Worm (Caenorhabditis elegans): ENCODE results near the gene M03F8.1.
A peak's percentile ranks its signal among the peaks of the same experiment; 100 is the strongest.

The M03F8.1 gene

DNA sequence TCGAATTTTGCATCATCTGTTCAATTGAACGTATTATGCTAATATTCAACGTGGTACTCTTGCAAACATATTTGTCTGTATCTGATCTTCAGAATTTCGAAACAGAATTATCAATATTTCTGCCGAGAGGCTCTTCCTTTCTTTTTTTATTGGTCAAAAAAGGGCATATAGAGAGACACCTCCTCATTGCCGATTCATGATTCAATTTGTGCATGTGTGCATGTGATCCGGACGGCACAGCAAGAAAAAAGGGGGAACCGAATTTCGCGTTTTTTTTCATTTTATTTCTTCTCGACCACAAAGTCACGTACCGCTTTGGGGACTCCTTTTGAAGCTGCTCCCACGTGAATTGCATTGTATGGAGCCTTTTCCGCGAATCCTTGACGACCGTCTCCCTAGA is 10.3 kb downstream of the M03F8.1 start, which contains the start of gene mcp-1:
Gene mcp-1, plus strand, starts transcription at position 292 of the 400 bp plus-strand sequence.
- TF ChIP-seq nfya-1 (tag; optimal IDR thresholded peaks at IDR 0.05; ENCODE audit: insufficient read depth) (peak; percentile 26), egl-27 (tag; optimal IDR thresholded peaks at IDR 0.05) (no peak), sea-2 (GFP tag; optimal IDR thresholded peaks at IDR 0.05) (no peak), jun-1 (tag; optimal IDR thresholded peaks at IDR 0.05) (no peak), lin-39 (tag; optimal IDR thresholded peaks at IDR 0.05) (no peak), fkh-10 (GFP tag; optimal IDR thresholded peaks at IDR 0.05) (peak; percentile 83), pqm-1 (tag; optimal IDR thresholded peaks at IDR 0.05) (no peak), unc-39 (tag; optimal IDR thresholded peaks at IDR 0.05) (no peak), egl-5 (tag; optimal IDR thresholded peaks at IDR 0.05) (no peak), nhr-237 (tag; optimal IDR thresholded peaks at IDR 0.05) (no peak), daf-12 (tag; optimal IDR thresholded peaks at IDR 0.05) (no peak), nhr-25 (tag; optimal IDR thresholded peaks at IDR 0.05) (no peak), mml-1 (tag; optimal IDR thresholded peaks at IDR 0.05) (no peak)

ce11 chrV:5963092-5963491 is 11.9 kb downstream of the M03F8.1 start:
- TF ChIP-seq fkh-10 (GFP tag; optimal IDR thresholded peaks at IDR 0.05) (no peak), nhr-28 (tag; optimal IDR thresholded peaks at IDR 0.05) (no peak), nhr-12 (tag; optimal IDR thresholded peaks at IDR 0.05) (no peak), egl-5 (tag; optimal IDR thresholded peaks at IDR 0.05) (no peak), aly-2 (tag; optimal IDR thresholded peaks at IDR 0.05) (no peak), lin-15B (tag; optimal IDR thresholded peaks at IDR 0.05) (no peak), nhr-25 (tag; optimal IDR thresholded peaks at IDR 0.05) (no peak), ceh-82 (tag; optimal IDR thresholded peaks at IDR 0.05) (no peak), ceh-16 (tag; optimal IDR thresholded peaks at IDR 0.05) (no peak), sea-2 (GFP tag; optimal IDR thresholded peaks at IDR 0.05) (no peak), ZK546.5 (tag; optimal IDR thresholded peaks at IDR 0.05) (no peak)

- TF ChIP-seq nhr-23 (tag; optimal IDR thresholded peaks at IDR 0.05), result no peak
- no peak for TF ChIP-seq elt-3 (tag; optimal IDR thresholded peaks at IDR 0.05)
- TF ChIP-seq hmg-11 (tag; optimal IDR thresholded peaks at IDR 0.05), result peak; percentile 2
- peak; percentile 34 for TF ChIP-seq ceh-28 (tag; optimal IDR thresholded peaks at IDR 0.05)
- no peak for TF ChIP-seq nhr-76 (tag; optimal IDR thresholded peaks at IDR 0.05)
- TF ChIP-seq nfya-1 (tag; optimal IDR thresholded peaks at IDR 0.05; ENCODE audit: insufficient read depth), result peak; percentile 62
- TF ChIP-seq snpc-4 (tag; optimal IDR thresholded peaks at IDR 0.05), result peak; percentile 25
- peak; percentile 2 for TF ChIP-seq lin-39 (tag; optimal IDR thresholded peaks at IDR 0.05)
These were observed 12.5 kb downstream of the M03F8.1 start, which contains the start of gene pcm-1 for ce11 chrV:5963696-5964095. TSS of gene pcm-1 (minus strand) at chrV:5963882.

DNA sequence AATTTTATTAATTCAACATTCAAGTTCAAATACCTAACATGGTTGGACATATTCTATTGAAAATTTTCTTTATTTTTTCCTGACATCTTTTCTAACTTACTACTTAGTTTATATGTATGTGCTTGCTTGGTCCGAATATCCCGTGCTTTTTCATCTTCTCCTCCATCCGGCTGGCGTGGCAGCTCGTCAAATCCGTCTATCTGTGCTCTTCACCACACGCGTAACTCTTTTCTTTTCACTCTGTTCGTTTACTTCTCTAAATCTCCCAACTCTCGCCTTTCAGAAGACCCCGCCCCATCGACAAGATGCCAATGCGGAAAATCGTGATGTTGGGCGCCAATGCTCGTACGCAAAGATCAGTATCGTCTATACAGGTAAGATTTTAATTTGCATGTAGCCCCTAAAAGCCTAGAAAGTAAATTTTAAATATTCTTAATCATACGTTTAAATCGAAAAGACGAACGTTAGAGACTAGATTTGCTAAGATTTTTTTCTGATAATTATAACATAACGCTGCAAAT is 13.5 kb downstream of the M03F8.1 start:
- TF ChIP-seq nhr-23 (tag; optimal IDR thresholded peaks at IDR 0.05), result no peak
- peak; percentile 36 for TF ChIP-seq lin-39 (tag; optimal IDR thresholded peaks at IDR 0.05)
- TF ChIP-seq ceh-82 (tag; optimal IDR thresholded peaks at IDR 0.05), result no peak
- TF ChIP-seq nfya-1 (tag; optimal IDR thresholded peaks at IDR 0.05; ENCODE audit: insufficient read depth), result peak; percentile 53
- no peak for TF ChIP-seq pqm-1 (tag; optimal IDR thresholded peaks at IDR 0.05)
- no peak for TF ChIP-seq eor-1 (tag; optimal IDR thresholded peaks at IDR 0.05)

DNA sequence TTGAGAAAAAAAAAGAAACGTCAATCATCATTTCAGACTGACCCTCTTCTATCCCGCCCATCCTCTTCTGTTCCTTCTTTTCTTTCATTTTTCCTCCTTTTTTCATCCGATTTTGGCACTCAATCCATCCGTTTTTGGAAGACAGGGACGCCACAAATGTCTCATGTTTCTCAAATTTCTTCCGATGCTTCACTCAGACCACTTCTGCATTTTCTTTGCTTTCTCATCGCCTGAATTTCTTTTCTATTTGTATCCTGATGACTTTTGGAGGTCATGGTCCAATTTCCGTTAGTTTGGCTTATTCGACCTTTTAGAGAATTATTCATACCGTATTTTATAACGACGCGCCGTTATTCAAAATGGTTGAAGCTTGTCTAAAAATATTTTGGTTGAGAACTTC is 21.3 kb downstream of the M03F8.1 start:
- TF ChIP-seq elt-2 (tag; optimal IDR thresholded peaks at IDR 0.05), result no peak

- TF ChIP-seq pha-4 (tag; optimal IDR thresholded peaks at IDR 0.05), result no peak
- TF ChIP-seq egl-5 (tag; optimal IDR thresholded peaks at IDR 0.05), result no peak
- TF ChIP-seq egl-27 (tag; optimal IDR thresholded peaks at IDR 0.05), result no peak
- TF ChIP-seq nhr-12 (tag; optimal IDR thresholded peaks at IDR 0.05), result no peak
- TF ChIP-seq ceh-28 (tag; optimal IDR thresholded peaks at IDR 0.05), result no peak
- no peak for TF ChIP-seq ceh-16 (tag; optimal IDR thresholded peaks at IDR 0.05)
- no peak for TF ChIP-seq fkh-2 (tag; optimal IDR thresholded peaks at IDR 0.05)
- no peak for TF ChIP-seq nhr-43 (tag; optimal IDR thresholded peaks at IDR 0.05; ENCODE audit: poor library complexity, severe bottlenecking)
- TF ChIP-seq nhr-28 (tag; optimal IDR thresholded peaks at IDR 0.05), result no peak
- TF ChIP-seq ceh-82 (tag; optimal IDR thresholded peaks at IDR 0.05), result no peak
- no peak for TF ChIP-seq unc-39 (tag; optimal IDR thresholded peaks at IDR 0.05)
- TF ChIP-seq zag-1 (tag; optimal IDR thresholded peaks at IDR 0.05), result no peak
- no peak for TF ChIP-seq daf-12 (tag; optimal IDR thresholded peaks at IDR 0.05)
- TF ChIP-seq elt-2 (tag; optimal IDR thresholded peaks at IDR 0.05), result no peak
- TF ChIP-seq pqm-1 (tag; optimal IDR thresholded peaks at IDR 0.05), result no peak
These were observed 22.5 kb downstream of the M03F8.1 start for ce11 chrV:5973713-5974112.

Measured in whole organism, L3 larva.